Worm (Caenorhabditis elegans): Measurements from ENCODE around the gene actl-1.

- TF ChIP-seq elt-3 (tag; optimal IDR thresholded peaks at IDR 0.05) (no peak), nhr-12 (tag; optimal IDR thresholded peaks at IDR 0.05) (no peak)
These were observed 37.2 kb downstream of the actl-1 start for ce11 chrX:6462479-6462878.

Measured in whole organism, mixed stage, embryonic.